Fruit fly (Drosophila melanogaster): ENCODE measurements around the gene CG8369.

Gene CG8369

dm6 chr3R:8819551-8820057 is 2.2 kb upstream of the CG8369 start (continued):
- TF ChIP-seq Sox15 (GFP tag; optimal IDR thresholded peaks at IDR 0.05) (no peak), Hr4 (GFP tag; optimal IDR thresholded peaks at IDR 0.05) (no peak), CG11294 (GFP tag; IDR thresholded peaks at IDR 0.05) (no peak), CG9139 (GFP tag; optimal IDR thresholded peaks at IDR 0.05) (no peak), topi (GFP tag; optimal IDR thresholded peaks at IDR 0.05) (peak; percentile 8), CG1621 (tag; optimal IDR thresholded peaks at IDR 0.05) (no peak), CG3032 (tag; optimal IDR thresholded peaks at IDR 0.05) (no peak), spab (GFP tag; optimal IDR thresholded peaks at IDR 0.05) (no peak), Eip93F (GFP tag; optimal IDR thresholded peaks at IDR 0.05) (no peak), Hr38 (GFP tag; optimal IDR thresholded peaks at IDR 0.05) (no peak), CG15336 (GFP tag; IDR thresholded peaks at IDR 0.05) (no peak), Ets96B (tag; optimal IDR thresholded peaks at IDR 0.05) (no peak), vri (GFP tag; optimal IDR thresholded peaks at IDR 0.05) (peak; percentile 48), dac (GFP tag; optimal IDR thresholded peaks at IDR 0.05) (no peak), CG11902 (GFP tag; optimal IDR thresholded peaks at IDR 0.05) (no peak), svp (GFP tag) (peak; percentile 74), salr (GFP tag; optimal IDR thresholded peaks at IDR 0.05) (no peak), CG4318 (GFP tag; optimal IDR thresholded peaks at IDR 0.05) (no peak), CG3919 (GFP tag; optimal IDR thresholded peaks at IDR 0.05) (peak; percentile 6), pdm3 (GFP tag; optimal IDR thresholded peaks at IDR 0.05) (peak; percentile 1), Sox102F (GFP tag; optimal IDR thresholded peaks at IDR 0.05) (no peak), Blimp-1 (GFP tag; optimal IDR thresholded peaks at IDR 0.05) (no peak), CG6163 (GFP tag; IDR thresholded peaks at IDR 0.05) (no peak; the same call in 2 of the 3 replicates), ss (GFP tag; optimal IDR thresholded peaks at IDR 0.05) (peak in 1 of 2 experiments; percentile 50), CG6808 (GFP tag; optimal IDR thresholded peaks at IDR 0.05) (no peak), Eip75B (GFP tag; optimal IDR thresholded peaks at IDR 0.05) (peak; percentile 30), CG7368 (GFP tag; optimal IDR thresholded peaks at IDR 0.05) (peak; percentile 5), acj6 (GFP tag; optimal IDR thresholded peaks at IDR 0.05) (no peak), Smox (GFP tag; optimal IDR thresholded peaks at IDR 0.05) (peak; percentile 3), CG6792 (GFP tag; optimal IDR thresholded peaks at IDR 0.05) (no peak), CG16779 (tag; optimal IDR thresholded peaks at IDR 0.05) (peak; percentile 12), cyc (GFP tag; optimal IDR thresholded peaks at IDR 0.05) (peak; percentile 7), CG34406 (GFP tag; optimal IDR thresholded peaks at IDR 0.05) (no peak), Hr39 (GFP tag; optimal IDR thresholded peaks at IDR 0.05) (no peak), Ets21C (GFP tag; optimal IDR thresholded peaks at IDR 0.05) (no peak)

- TF ChIP-seq CG34406 (GFP tag; optimal IDR thresholded peaks at IDR 0.05) = no peak
- TF ChIP-seq esn (GFP tag; optimal IDR thresholded peaks at IDR 0.05) = peak; percentile 42
- TF ChIP-seq acj6 (GFP tag; optimal IDR thresholded peaks at IDR 0.05) = peak; percentile 30
- TF ChIP-seq dac (GFP tag; optimal IDR thresholded peaks at IDR 0.05) = peak; percentile 2
- TF ChIP-seq CG11762 (GFP tag; optimal IDR thresholded peaks at IDR 0.05; ENCODE audit: insufficient read depth) = no peak
- TF ChIP-seq CG16779 (tag; optimal IDR thresholded peaks at IDR 0.05) = peak; percentile 47
- TF ChIP-seq CG6163 (GFP tag; IDR thresholded peaks at IDR 0.05) = peak; percentile 81
- peak; percentile 36 for TF ChIP-seq CG31627 (GFP tag; optimal IDR thresholded peaks at IDR 0.05)
- peak; percentile 44 to 58 for TF ChIP-seq ss (GFP tag; optimal IDR thresholded peaks at IDR 0.05)
- peak; percentile 84 for TF ChIP-seq CG1621 (tag; optimal IDR thresholded peaks at IDR 0.05)
- peak; percentile 81 for TF ChIP-seq Sox14 (GFP tag; optimal IDR thresholded peaks at IDR 0.05)
- TF ChIP-seq Hr39 (GFP tag; optimal IDR thresholded peaks at IDR 0.05) = peak; percentile 42
- TF ChIP-seq Sox15 (GFP tag; optimal IDR thresholded peaks at IDR 0.05) = peak; percentile 8
- TF ChIP-seq fd85E (GFP tag; optimal IDR thresholded peaks at IDR 0.05) = no peak
- TF ChIP-seq Blimp-1 (GFP tag; optimal IDR thresholded peaks at IDR 0.05) = peak; percentile 24
- peak; percentile 10 for TF ChIP-seq Ets96B (tag; optimal IDR thresholded peaks at IDR 0.05)
- TF ChIP-seq vri (GFP tag; optimal IDR thresholded peaks at IDR 0.05) = peak; percentile 62
- no peak for TF ChIP-seq CG8632 (GFP tag; optimal IDR thresholded peaks at IDR 0.05)
- TF ChIP-seq CG11294 (GFP tag; IDR thresholded peaks at IDR 0.05) = no peak
- peak; percentile 56 for TF ChIP-seq Sox102F (GFP tag; optimal IDR thresholded peaks at IDR 0.05)
- TF ChIP-seq dsx (GFP tag; optimal IDR thresholded peaks at IDR 0.05; ENCODE audit: poor library complexity, severe bottlenecking) = peak; percentile 49
- no peak for TF ChIP-seq CG10631 (GFP tag; optimal IDR thresholded peaks at IDR 0.05)
- peak; percentile 38 for TF ChIP-seq CG6792 (GFP tag; optimal IDR thresholded peaks at IDR 0.05)
- TF ChIP-seq CG3919 (GFP tag; optimal IDR thresholded peaks at IDR 0.05) = peak; percentile 45
- peak; percentile 24 for TF ChIP-seq cyc (GFP tag; optimal IDR thresholded peaks at IDR 0.05)
- no peak for TF ChIP-seq salr (GFP tag; optimal IDR thresholded peaks at IDR 0.05)
- peak; percentile 11 for TF ChIP-seq lz (GFP tag; optimal IDR thresholded peaks at IDR 0.05)
- no peak for TF ChIP-seq achi (GFP tag; optimal IDR thresholded peaks at IDR 0.05)
- TF ChIP-seq svp (GFP tag) = peak; percentile 82
- TF ChIP-seq CG4318 (GFP tag; optimal IDR thresholded peaks at IDR 0.05) = no peak
- TF ChIP-seq Hr38 (GFP tag; optimal IDR thresholded peaks at IDR 0.05) = no peak
- TF ChIP-seq fkh (GFP tag; optimal IDR thresholded peaks at IDR 0.05) = peak; percentile 84
- TF ChIP-seq fd59A (GFP tag; optimal IDR thresholded peaks at IDR 0.05) = no peak
These were observed 1.3 kb upstream of the CG8369 start, which contains the start of gene aqz for dm6 chr3R:8820428-8820912. Gene aqz (minus strand): TSS chr3R:8820682.

All from whole organism, prepupa.